Worm (Caenorhabditis elegans): Measurements from ENCODE around the gene Y41C4A.12.

DNA sequence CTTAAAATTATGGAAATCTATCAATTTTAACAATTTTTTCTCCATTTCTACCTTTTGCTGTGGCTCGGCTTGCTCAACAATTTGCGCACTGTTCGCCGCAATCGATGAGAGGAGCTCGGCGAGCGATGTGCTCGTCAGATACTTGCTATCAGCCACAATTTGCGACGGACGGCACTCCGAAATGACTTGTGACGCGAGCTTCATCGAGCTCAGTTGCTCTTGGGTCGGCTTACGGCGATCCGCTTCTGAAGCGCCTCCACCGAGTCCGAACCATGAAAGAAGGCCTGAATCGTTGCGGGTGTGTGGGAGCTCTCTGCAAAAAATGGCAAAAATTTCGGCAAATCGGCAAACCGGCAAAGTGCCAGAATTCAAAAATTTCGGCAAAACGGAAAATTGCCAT is 34.1 kb upstream of the Y41C4A.12 start:
- TF ChIP-seq T26A5.8 (tag; optimal IDR thresholded peaks at IDR 0.05) (no peak), sea-2 (GFP tag; IDR thresholded peaks at IDR 0.05) (no peak), Y95B8A.8 (GFP tag; IDR thresholded peaks at IDR 0.05) (no peak), ceh-27 (GFP tag; optimal IDR thresholded peaks at IDR 0.05) (no peak), ztf-22 (GFP tag; optimal IDR thresholded peaks at IDR 0.05) (no peak), F49E8.2 (tag; optimal IDR thresholded peaks at IDR 0.05; ENCODE audit: insufficient read depth) (no peak), lin-26 (GFP tag; IDR thresholded peaks at IDR 0.05) (no peak), snpc-4 (GFP tag; optimal IDR thresholded peaks at IDR 0.05) (no peak), snpc-4 (tag; optimal IDR thresholded peaks at IDR 0.05) (no peak), K11D2.4 (GFP tag; IDR thresholded peaks at IDR 0.05) (no peak), ztf-3 (GFP tag; optimal IDR thresholded peaks at IDR 0.05) (no peak), mes-4 (tag; optimal IDR thresholded peaks at IDR 0.05) (no peak), tbp1 (GFP tag; optimal IDR thresholded peaks at IDR 0.05) (no peak), egrh-3 (GFP tag; IDR thresholded peaks at IDR 0.05) (no peak)

All from whole organism, young adult.